Worm (Caenorhabditis elegans): ENCODE data around the gene tag-281.

- TF ChIP-seq him-1 (tag; optimal IDR thresholded peaks at IDR 0.05): no peak
- TF ChIP-seq dao-5 (tag; optimal IDR thresholded peaks at IDR 0.05): no peak
- no peak for TF ChIP-seq W03F9.2 (tag; optimal IDR thresholded peaks at IDR 0.05)
Observed at ce11 chrII:12414805-12415204, 44.8 kb upstream of the tag-281 start, which contains the start of gene Y57A10C.11.
